Fruit fly (Drosophila melanogaster): Measurements from ENCODE around the gene CG11037.

The CG11037 gene

dm6 chr3L:20914375-20914774 lies 46.8 kb downstream of the CG11037 start:
- TF ChIP-seq CG33017 (tag; optimal IDR thresholded peaks at IDR 0.05) (no peak), CG14711 (tag; optimal IDR thresholded peaks at IDR 0.05) (no peak), CG7045 (GFP tag; optimal IDR thresholded peaks at IDR 0.05) (no peak), ovo (GFP tag; optimal IDR thresholded peaks at IDR 0.05) (no peak), cic (GFP tag; optimal IDR thresholded peaks at IDR 0.05) (no peak), CG5204 (GFP tag; optimal IDR thresholded peaks at IDR 0.05) (no peak), tj (GFP tag; optimal IDR thresholded peaks at IDR 0.05) (no peak), CG12768 (GFP tag; optimal IDR thresholded peaks at IDR 0.05) (no peak), CG7101 (tag; optimal IDR thresholded peaks at IDR 0.05) (no peak), Hr96 (GFP tag; optimal IDR thresholded peaks at IDR 0.05) (no peak), pad (GFP tag; optimal IDR thresholded peaks at IDR 0.05) (no peak), CG1620 (GFP tag; optimal IDR thresholded peaks at IDR 0.05) (no peak), kay (GFP tag; ENCODE audit: borderline replicate concordance) (no peak), CG11617 (GFP tag; optimal IDR thresholded peaks at IDR 0.05) (no peak), toe (GFP tag; optimal IDR thresholded peaks at IDR 0.05) (no peak), Clk (GFP tag; optimal IDR thresholded peaks at IDR 0.05) (no peak), cnc (optimal IDR thresholded peaks at IDR 0.05) (no peak), Crg-1 (GFP tag; optimal IDR thresholded peaks at IDR 0.05) (no peak)

Measured in whole organism, adult.